Worm (Caenorhabditis elegans): Measurements from ENCODE around the gene ZK652.8.

Gene ZK652.8

ce11 chrIII:7837567-7837966 lies 5.9 kb downstream of the ZK652.8 start:
- no peak for TF ChIP-seq nhr-237 (tag; optimal IDR thresholded peaks at IDR 0.05)
- TF ChIP-seq nhr-2 (tag; optimal IDR thresholded peaks at IDR 0.05) = no peak
- TF ChIP-seq ceh-39 (tag; optimal IDR thresholded peaks at IDR 0.05) = no peak
- no peak for TF ChIP-seq mep-1 (tag; optimal IDR thresholded peaks at IDR 0.05)
- TF ChIP-seq unc-120 (tag; optimal IDR thresholded peaks at IDR 0.05; ENCODE audit: poor library complexity, severe bottlenecking) = no peak
- no peak for TF ChIP-seq snpc-4 (tag; optimal IDR thresholded peaks at IDR 0.05)

- TF ChIP-seq ztf-11 (tag; optimal IDR thresholded peaks at IDR 0.05) (no peak), flh-1 (GFP tag; optimal IDR thresholded peaks at IDR 0.05) (no peak), unc-62 (GFP tag; optimal IDR thresholded peaks at IDR 0.05) (no peak), sem-2 (GFP tag; optimal IDR thresholded peaks at IDR 0.05) (no peak), unc-120 (tag; optimal IDR thresholded peaks at IDR 0.05; ENCODE audit: poor library complexity, severe bottlenecking) (no peak), ces-1 (GFP tag; optimal IDR thresholded peaks at IDR 0.05) (no peak), nhr-237 (tag; optimal IDR thresholded peaks at IDR 0.05) (no peak), ceh-43 (GFP tag; optimal IDR thresholded peaks at IDR 0.05) (no peak), mab-5 (tag; optimal IDR thresholded peaks at IDR 0.05) (no peak), unc-39 (tag; optimal IDR thresholded peaks at IDR 0.05) (no peak), cnd-1 (tag; optimal IDR thresholded peaks at IDR 0.05) (no peak), nhr-28 (tag; optimal IDR thresholded peaks at IDR 0.05) (no peak)
Measured at ce11 chrIII:7835684-7836083, 7.8 kb downstream of the ZK652.8 start.

ce11 chrIII:7834848-7835247 lies 8.6 kb downstream of the ZK652.8 start:
- TF ChIP-seq mep-1 (tag; optimal IDR thresholded peaks at IDR 0.05) = no peak
- TF ChIP-seq ceh-39 (tag; optimal IDR thresholded peaks at IDR 0.05) = no peak
- TF ChIP-seq pha-4 (tag; optimal IDR thresholded peaks at IDR 0.05) = no peak
- TF ChIP-seq ham-2 (GFP tag; optimal IDR thresholded peaks at IDR 0.05) = no peak
- TF ChIP-seq cnd-1 (tag; optimal IDR thresholded peaks at IDR 0.05) = no peak
- TF ChIP-seq sptf-1 (tag; optimal IDR thresholded peaks at IDR 0.05) = no peak
- TF ChIP-seq mab-5 (tag; optimal IDR thresholded peaks at IDR 0.05) = no peak
- no peak for TF ChIP-seq unc-120 (tag; optimal IDR thresholded peaks at IDR 0.05; ENCODE audit: poor library complexity, severe bottlenecking)
- TF ChIP-seq mls-2 (tag; optimal IDR thresholded peaks at IDR 0.05) = no peak
- no peak for TF ChIP-seq bed-3 (GFP tag; optimal IDR thresholded peaks at IDR 0.05)
- no peak for TF ChIP-seq ces-1 (GFP tag; optimal IDR thresholded peaks at IDR 0.05)
- TF ChIP-seq nhr-237 (tag; optimal IDR thresholded peaks at IDR 0.05) = no peak
- no peak for TF ChIP-seq snpc-4 (tag; optimal IDR thresholded peaks at IDR 0.05)
- no peak for TF ChIP-seq ceh-83 (GFP tag; optimal IDR thresholded peaks at IDR 0.05)
- TF ChIP-seq ceh-43 (GFP tag; optimal IDR thresholded peaks at IDR 0.05) = no peak
- no peak for TF ChIP-seq ztf-11 (tag; optimal IDR thresholded peaks at IDR 0.05)
- no peak for TF ChIP-seq nhr-28 (tag; optimal IDR thresholded peaks at IDR 0.05)
- TF ChIP-seq M03D4.4 (tag; optimal IDR thresholded peaks at IDR 0.05) = no peak
- no peak for TF ChIP-seq zip-8 (tag; optimal IDR thresholded peaks at IDR 0.05)

ce11 chrIII:7832473-7832872 lies 11.0 kb downstream of the ZK652.8 start:
- no peak for TF ChIP-seq sem-2 (GFP tag; optimal IDR thresholded peaks at IDR 0.05)
- no peak for TF ChIP-seq ceh-83 (GFP tag; optimal IDR thresholded peaks at IDR 0.05)
- TF ChIP-seq unc-120 (tag; optimal IDR thresholded peaks at IDR 0.05; ENCODE audit: poor library complexity, severe bottlenecking) = no peak
- no peak for TF ChIP-seq elt-1 (tag; optimal IDR thresholded peaks at IDR 0.05; ENCODE audit: borderline replicate concordance, insufficient read depth)
- TF ChIP-seq zip-8 (tag; optimal IDR thresholded peaks at IDR 0.05) = no peak
- TF ChIP-seq nhr-237 (tag; optimal IDR thresholded peaks at IDR 0.05) = no peak
- TF ChIP-seq nhr-2 (tag; optimal IDR thresholded peaks at IDR 0.05) = no peak
- no peak for TF ChIP-seq ceh-43 (GFP tag; optimal IDR thresholded peaks at IDR 0.05)
- TF ChIP-seq nhr-76 (tag; optimal IDR thresholded peaks at IDR 0.05) = no peak
- no peak for TF ChIP-seq elt-3 (tag; optimal IDR thresholded peaks at IDR 0.05)
- TF ChIP-seq nhr-28 (tag; optimal IDR thresholded peaks at IDR 0.05) = no peak
- no peak for TF ChIP-seq blmp-1 (tag; optimal IDR thresholded peaks at IDR 0.05)
- no peak for TF ChIP-seq lin-32 (GFP tag; optimal IDR thresholded peaks at IDR 0.05)
- no peak for TF ChIP-seq pha-4 (tag; optimal IDR thresholded peaks at IDR 0.05)
- TF ChIP-seq flh-1 (GFP tag; optimal IDR thresholded peaks at IDR 0.05) = no peak
- TF ChIP-seq unc-62 (GFP tag; optimal IDR thresholded peaks at IDR 0.05) = no peak
- TF ChIP-seq tbx-8 (GFP tag; optimal IDR thresholded peaks at IDR 0.05) = no peak
- TF ChIP-seq snpc-4 (tag; optimal IDR thresholded peaks at IDR 0.05) = no peak
- no peak for TF ChIP-seq mep-1 (tag; optimal IDR thresholded peaks at IDR 0.05)
